ENCODE assay signal across 3 worm cellular contexts in genomic region chrIII:3867937-3868929, ce11.
TF ChIP-seq lines count a peak whose summit lies in the region.

No protein-coding gene starts in this region.

TF ChIP-seq in whole organism, L1 larva, 84 proteins besides CTCF, POLR2A, EP300 and RAD21:
- no peak for TF ChIP-seq ces-1 (GFP tag; optimal IDR thresholded peaks at IDR 0.05; lab: Kevin White, UChicago)
- TF ChIP-seq alr-1 (tag; optimal IDR thresholded peaks at IDR 0.05; lab: Kevin White, UChicago; ENCODE audit: borderline replicate concordance) = peak; percentile 80
- no peak for TF ChIP-seq efl-1 (optimal IDR thresholded peaks at IDR 0.05; lab: Kevin White, UChicago)
- TF ChIP-seq efl-1 (GFP tag; optimal IDR thresholded peaks at IDR 0.05 in 1 of 2; lab: Kevin White, UChicago) = peak in 1 of 2 experiments; percentile 77
- TF ChIP-seq vab-15 (tag; optimal IDR thresholded peaks at IDR 0.05; lab: Kevin White, UChicago) = peak; percentile 14

TF ChIP-seq in whole organism, L4 larva, 104 proteins besides CTCF, POLR2A, EP300 and RAD21 (continues in another document):
- TF ChIP-seq F37D6.2 (tag; optimal IDR thresholded peaks at IDR 0.05; lab: Kevin White, UChicago) (no peak), fkh-10 (GFP tag; optimal IDR thresholded peaks at IDR 0.05; lab: Kevin White, UChicago) (no peak), snpc-4 (tag; optimal IDR thresholded peaks at IDR 0.05; lab: Kevin White, UChicago) (no peak), egl-27 (tag; optimal IDR thresholded peaks at IDR 0.05; lab: Kevin White, UChicago) (no peak), nhr-76 (tag; optimal IDR thresholded peaks at IDR 0.05; lab: Kevin White, UChicago) (no peak), F26F4.8 (GFP tag; conservative IDR thresholded peaks at IDR 0.05; lab: Robert Waterston, UW) (no peak), fos-1 (tag; optimal IDR thresholded peaks at IDR 0.05; lab: Kevin White, UChicago) (no peak), aha-1 (tag; lab: Kevin White, UChicago) (no peak), egl-43 (GFP tag; IDR thresholded peaks at IDR 0.05; lab: Robert Waterston, UW) (peak; percentile 25; the same call in 1 of the 2 replicates), ZK337.2 (GFP tag; IDR thresholded peaks at IDR 0.05; lab: Robert Waterston, UW) (no peak), D1046.2 (GFP tag; IDR thresholded peaks at IDR 0.05; lab: Robert Waterston, UW) (no peak), ceh-62 (tag; optimal IDR thresholded peaks at IDR 0.05; lab: Kevin White, UChicago) (no peak), aly-2 (tag; optimal IDR thresholded peaks at IDR 0.05; lab: Kevin White, UChicago) (no peak), ceh-44 (GFP tag; IDR thresholded peaks at IDR 0.05; lab: Robert Waterston, UW) (no peak), hif-1 (tag; optimal IDR thresholded peaks at IDR 0.05; lab: Kevin White, UChicago) (no peak), madf-5 (GFP tag; IDR thresholded peaks at IDR 0.05; lab: Robert Waterston, UW) (no peak), set-16 (GFP tag; IDR thresholded peaks at IDR 0.05; lab: Robert Waterston, UW) (peak; percentile 62), rbr-2 (tag; optimal IDR thresholded peaks at IDR 0.05; lab: Kevin White, UChicago) (no peak), lsy-2 (tag; optimal IDR thresholded peaks at IDR 0.05; lab: Kevin White, UChicago) (peak in 1 of 2 experiments; percentile 10), hlh-30 (tag; optimal IDR thresholded peaks at IDR 0.05; lab: Kevin White, UChicago; ENCODE audit: insufficient read depth) (no peak), daf-12 (tag; optimal IDR thresholded peaks at IDR 0.05; lab: Kevin White, UChicago) (no peak), cey-2 (tag; optimal IDR thresholded peaks at IDR 0.05; lab: Kevin White, UChicago; ENCODE audit: borderline replicate concordance, insufficient read depth) (no peak), nhr-10 (tag; optimal IDR thresholded peaks at IDR 0.05; lab: Kevin White, UChicago) (no peak), R02D3.7 (tag; optimal IDR thresholded peaks at IDR 0.05; lab: Kevin White, UChicago) (no peak), dmd-8 (GFP tag; IDR thresholded peaks at IDR 0.05; lab: Robert Waterston, UW) (no peak; the same call in 1 of the 2 replicates), vab-7 (GFP tag; IDR thresholded peaks at IDR 0.05; lab: Robert Waterston, UW) (no peak), ztf-7 (tag; optimal IDR thresholded peaks at IDR 0.05; lab: Kevin White, UChicago) (no peak), tag-97 (GFP tag; IDR thresholded peaks at IDR 0.05; lab: Robert Waterston, UW) (no peak), sdz-12 (GFP tag; optimal IDR thresholded peaks at IDR 0.05; lab: Kevin White, UChicago) (no peak), attf-4 (tag; optimal IDR thresholded peaks at IDR 0.05; lab: Kevin White, UChicago) (no peak), lin-29 (GFP tag; IDR thresholded peaks at IDR 0.05; lab: Robert Waterston, UW) (no peak), snpc-1.2 (GFP tag; IDR thresholded peaks at IDR 0.05; lab: Robert Waterston, UW) (peak; percentile 56), pha-4 (GFP tag; IDR thresholded peaks at IDR 0.05; lab: Robert Waterston, UW) (no peak; the same call in 1 of the 2 replicates), pha-4 (tag; optimal IDR thresholded peaks at IDR 0.05; lab: Kevin White, UChicago) (no peak), lin-13 (GFP tag; optimal IDR thresholded peaks at IDR 0.05; lab: Kevin White, UChicago) (no peak), mxl-2 (GFP tag; conservative IDR thresholded peaks at IDR 0.05; lab: Robert Waterston, UW) (no peak), F10B5.3 (tag; optimal IDR thresholded peaks at IDR 0.05; lab: Kevin White, UChicago) (no peak), nhr-77 (tag; optimal IDR thresholded peaks at IDR 0.05; lab: Kevin White, UChicago) (no peak), lim-7 (GFP tag; IDR thresholded peaks at IDR 0.05; lab: Robert Waterston, UW) (peak; percentile 15; the same call in 1 of the 2 replicates), php-3 (GFP tag; IDR thresholded peaks at IDR 0.05; lab: Robert Waterston, UW) (no peak), unc-62 (GFP tag; optimal IDR thresholded peaks at IDR 0.05 in 1 of 2; lab: Kevin White, UChicago) (no peak), unc-62 (tag; optimal IDR thresholded peaks at IDR 0.05; lab: Kevin White, UChicago) (no peak), Y48G9A.11 (GFP tag; IDR thresholded peaks at IDR 0.05; lab: Robert Waterston, UW) (no peak), daf-19 (GFP tag; conservative IDR thresholded peaks at IDR 0.05; lab: Robert Waterston, UW) (peak; percentile 81; the same call in 1 of the 2 replicates), F49E8.2 (tag; optimal IDR thresholded peaks at IDR 0.05; lab: Kevin White, UChicago; ENCODE audit: borderline replicate concordance) (no peak)

TF ChIP-seq in whole organism, young adult, 124 proteins besides CTCF, POLR2A, EP300 and RAD21:
- TF ChIP-seq F39B2.1 (GFP tag; IDR thresholded peaks at IDR 0.05; lab: Robert Waterston, UW) (no peak), Y79H2A.3 (GFP tag; conservative IDR thresholded peaks at IDR 0.05; lab: Robert Waterston, UW) (0 out of 2 replicates have a peak, but pooled peaks have one; percentile 51), efl-1 (GFP tag; optimal IDR thresholded peaks at IDR 0.05; lab: Kevin White, UChicago) (peak; percentile 11), madf-3 (GFP tag; IDR thresholded peaks at IDR 0.05; lab: Robert Waterston, UW) (peak; percentile 43; the same call in 1 of the 2 replicates), zfh-2 (GFP tag; conservative IDR thresholded peaks at IDR 0.05; lab: Robert Waterston, UW) (peak; percentile 59), ceh-40 (GFP tag; IDR thresholded peaks at IDR 0.05; lab: Robert Waterston, UW) (peak; percentile 26; the same call in 1 of the 2 replicates), ekl-4 (GFP tag; IDR thresholded peaks at IDR 0.05; lab: Robert Waterston, UW) (peak; percentile 55), lsl-1 (GFP tag; optimal IDR thresholded peaks at IDR 0.05; lab: Kevin White, UChicago) (peak; percentile 19), pha-4 (tag; optimal IDR thresholded peaks at IDR 0.05; lab: Kevin White, UChicago) (no peak), lin-35 (GFP tag; optimal IDR thresholded peaks at IDR 0.05; lab: Kevin White, UChicago) (no peak), chd-7 (tag; optimal IDR thresholded peaks at IDR 0.05; lab: Kevin White, UChicago) (no peak), B0336.3 (GFP tag; IDR thresholded peaks at IDR 0.05; lab: Robert Waterston, UW) (peak; percentile 6; the same call in 1 of the 2 replicates), ceh-100 (GFP tag; IDR thresholded peaks at IDR 0.05; lab: Robert Waterston, UW) (no peak), cebp-1 (GFP tag; IDR thresholded peaks at IDR 0.05; lab: Robert Waterston, UW) (no peak), cebp-1 (tag; optimal IDR thresholded peaks at IDR 0.05; lab: Kevin White, UChicago) (peak; percentile 3), xnd-1 (tag; optimal IDR thresholded peaks at IDR 0.05; lab: Kevin White, UChicago) (no peak), ztf-25 (GFP tag; IDR thresholded peaks at IDR 0.05; lab: Robert Waterston, UW) (no peak), ztf-18 (tag; optimal IDR thresholded peaks at IDR 0.05; lab: Kevin White, UChicago) (peak; percentile 37), Y53G8AR.9 (GFP tag; conservative IDR thresholded peaks at IDR 0.05; lab: Robert Waterston, UW) (peak; percentile 34; the same call in 1 of the 2 replicates), dox-1 (GFP tag; IDR thresholded peaks at IDR 0.05; lab: Robert Waterston, UW) (peak; percentile 29; the same call in 1 of the 2 replicates), attf-6 (GFP tag; IDR thresholded peaks at IDR 0.05; lab: Robert Waterston, UW) (peak; percentile 29; the same call in 1 of the 2 replicates), nfya-2 (GFP tag; IDR thresholded peaks at IDR 0.05; lab: Robert Waterston, UW) (0 out of 2 replicates have a peak, but pooled peaks have one; percentile 50)
